Fruit fly (Drosophila melanogaster): ENCODE results near the gene CG32085.

- TF ChIP-seq Sox15 (GFP tag; optimal IDR thresholded peaks at IDR 0.05) (no peak), vri (GFP tag; optimal IDR thresholded peaks at IDR 0.05) (no peak)
Observed at dm6 chr3L:11717300-11717699, 37.2 kb upstream of the CG32085 start.

Measured in whole organism, prepupa.